Fruit fly (Drosophila melanogaster): ENCODE measurements around the gene DIP-gamma.
A peak's percentile ranks its signal among the peaks of the same experiment; 100 is the strongest.

Gene DIP-gamma

DNA sequence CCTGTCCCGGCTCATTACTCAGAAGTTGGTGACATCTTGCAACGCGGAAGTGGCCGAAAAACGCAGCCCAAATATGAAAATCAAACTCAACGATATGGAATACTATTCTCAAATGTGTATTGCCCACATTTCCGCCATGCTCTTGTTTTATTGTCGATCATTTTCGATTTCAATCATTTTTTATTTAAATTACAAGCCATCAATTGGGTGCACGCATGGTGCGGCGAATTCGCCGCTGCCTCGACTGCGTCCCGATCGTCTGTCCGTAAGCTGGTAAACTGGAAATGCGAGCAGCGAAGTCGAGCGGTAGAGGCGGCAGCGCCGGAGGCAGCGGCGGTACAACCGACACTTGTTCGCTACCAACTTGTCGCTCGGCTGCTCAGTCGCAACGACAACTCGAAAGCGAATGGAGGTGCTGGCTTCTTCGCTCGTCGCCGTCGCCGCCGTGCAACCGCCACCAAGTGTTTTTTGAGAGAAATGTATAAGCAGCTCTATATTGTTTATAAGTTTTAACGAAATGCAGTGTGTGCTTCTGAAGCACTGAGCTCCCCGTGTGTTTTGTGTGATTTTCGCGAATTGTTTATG is 78.6 kb downstream of the DIP-gamma start:
- TF ChIP-seq CG3919 (GFP tag; optimal IDR thresholded peaks at IDR 0.05) (peak; percentile 64), CG6792 (GFP tag; optimal IDR thresholded peaks at IDR 0.05) (no peak), CG6163 (GFP tag; IDR thresholded peaks at IDR 0.05) (peak; percentile 65), CG1621 (tag; optimal IDR thresholded peaks at IDR 0.05) (peak; percentile 8), CG15336 (GFP tag; IDR thresholded peaks at IDR 0.05) (peak; percentile 45; the same call in 1 of the 2 replicates), dsx (GFP tag; optimal IDR thresholded peaks at IDR 0.05; ENCODE audit: poor library complexity, severe bottlenecking) (no peak), ss (GFP tag; optimal IDR thresholded peaks at IDR 0.05) (peak in 1 of 2 experiments; percentile 17), fd59A (GFP tag; optimal IDR thresholded peaks at IDR 0.05) (no peak), Hr4 (GFP tag; optimal IDR thresholded peaks at IDR 0.05) (no peak), Met (GFP tag; optimal IDR thresholded peaks at IDR 0.05) (peak; percentile 8), CG9139 (GFP tag; optimal IDR thresholded peaks at IDR 0.05) (no peak), esn (GFP tag; optimal IDR thresholded peaks at IDR 0.05) (peak; percentile 26), CG10631 (GFP tag; optimal IDR thresholded peaks at IDR 0.05) (no peak), Sox14 (GFP tag; optimal IDR thresholded peaks at IDR 0.05) (peak; percentile 0), eg (GFP tag; IDR thresholded peaks at IDR 0.05) (peak; percentile 46; the same call in 1 of the 3 replicates), Eip78C (GFP tag) (peak; percentile 56), CG6276 (GFP tag; optimal IDR thresholded peaks at IDR 0.05) (peak; percentile 21), CG16779 (tag; optimal IDR thresholded peaks at IDR 0.05) (no peak), svp (GFP tag) (peak; percentile 54)

DNA sequence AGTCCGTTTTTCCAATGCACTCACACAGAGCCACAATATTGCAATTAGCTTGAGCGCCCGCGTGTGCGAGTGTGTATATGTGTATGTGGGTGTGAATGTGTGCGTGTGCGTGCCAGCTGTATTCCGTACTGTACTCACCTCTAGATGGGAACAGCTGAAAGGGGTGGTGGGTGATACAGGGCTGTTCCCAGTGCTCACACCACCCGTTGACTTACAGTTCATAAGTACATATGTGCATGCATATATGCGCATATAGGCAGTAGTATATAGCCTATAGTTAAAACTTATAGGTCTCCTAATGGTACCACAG is 80.8 kb downstream of the DIP-gamma start:
- TF ChIP-seq CG6808 (GFP tag; optimal IDR thresholded peaks at IDR 0.05) (no peak), eg (GFP tag; IDR thresholded peaks at IDR 0.05) (peak; percentile 48; the same call in 1 of the 3 replicates), Sox102F (GFP tag; optimal IDR thresholded peaks at IDR 0.05) (no peak), fd85E (GFP tag; optimal IDR thresholded peaks at IDR 0.05) (no peak), CG10631 (GFP tag; optimal IDR thresholded peaks at IDR 0.05) (no peak), vri (GFP tag; optimal IDR thresholded peaks at IDR 0.05) (no peak), CG4318 (GFP tag; optimal IDR thresholded peaks at IDR 0.05) (no peak), acj6 (GFP tag; optimal IDR thresholded peaks at IDR 0.05) (no peak), Lpt (GFP tag; optimal IDR thresholded peaks at IDR 0.05) (no peak), achi (GFP tag; optimal IDR thresholded peaks at IDR 0.05) (no peak), svp (GFP tag) (peak; percentile 58), ss (GFP tag; optimal IDR thresholded peaks at IDR 0.05) (peak in 1 of 2 experiments; percentile 54), CG6276 (GFP tag; optimal IDR thresholded peaks at IDR 0.05) (no peak), Eip93F (GFP tag; optimal IDR thresholded peaks at IDR 0.05) (no peak), CG16779 (tag; optimal IDR thresholded peaks at IDR 0.05) (no peak), fd59A (GFP tag; optimal IDR thresholded peaks at IDR 0.05) (no peak), Eip78C (GFP tag) (peak; percentile 52), cyc (GFP tag; optimal IDR thresholded peaks at IDR 0.05) (no peak), Gug (GFP tag; IDR thresholded peaks at IDR 0.05) (no peak), dac (GFP tag; optimal IDR thresholded peaks at IDR 0.05) (no peak), net (GFP tag; optimal IDR thresholded peaks at IDR 0.05) (peak; percentile 5), fkh (GFP tag; optimal IDR thresholded peaks at IDR 0.05) (no peak), CG1621 (tag; optimal IDR thresholded peaks at IDR 0.05) (no peak), Ets21C (GFP tag; optimal IDR thresholded peaks at IDR 0.05) (no peak), pdm3 (GFP tag; optimal IDR thresholded peaks at IDR 0.05) (no peak), CG3919 (GFP tag; optimal IDR thresholded peaks at IDR 0.05) (no peak), Smox (GFP tag; optimal IDR thresholded peaks at IDR 0.05) (no peak), CG11902 (GFP tag; optimal IDR thresholded peaks at IDR 0.05) (no peak), dsx (GFP tag; optimal IDR thresholded peaks at IDR 0.05; ENCODE audit: poor library complexity, severe bottlenecking) (no peak), CG6854 (GFP tag; optimal IDR thresholded peaks at IDR 0.05) (no peak), Hr39 (GFP tag; optimal IDR thresholded peaks at IDR 0.05) (no peak), Sox15 (GFP tag; optimal IDR thresholded peaks at IDR 0.05) (no peak)
